Worm (Caenorhabditis elegans) whole organism, late embryonic: ENCODE measurements around the gene exc-14.

Experiments used
- C08G9.2 ChIP-seq: sonication (generic microtip); optimal IDR thresholded peaks from 2 replicates; lab custom pipeline; 2016; ENCODE audit warnings: mild to moderate bottlenecking, missing genetic modification characterization, moderate library complexity, missing compliant biosample characterization
- F13H6.1 ChIP-seq: sonication (generic microtip); optimal IDR thresholded peaks from 2 replicates; lab custom pipeline; 2016; ENCODE audit warnings: missing genetic modification characterization, missing compliant biosample characterization
- ceh-18 ChIP-seq: sonication (generic microtip); optimal IDR thresholded peaks from 2 replicates; lab custom pipeline; 2016; ENCODE audit warnings: missing genetic modification characterization, missing compliant biosample characterization
- ceh-2 ChIP-seq: sonication (generic microtip); optimal IDR thresholded peaks from 2 replicates; lab custom pipeline; 2016; ENCODE audit warnings: missing genotype, missing genetic modification characterization, missing compliant biosample characterization
- ceh-30 ChIP-seq: fragments of 150-350 bp; optimal IDR thresholded peaks from 2 replicates; lab custom pipeline; 2014; ENCODE audit warnings: missing biosample characterization, missing genetic modification characterization
- ceh-6 ChIP-seq: fragments of 200-800 bp; sonication (Bioruptor generic); optimal IDR thresholded peaks from 2 replicates; lab custom pipeline; 2018; ENCODE audit warnings: mild to moderate bottlenecking, missing genetic modification characterization, missing compliant biosample characterization
- hlh-8 ChIP-seq: sonication (generic microtip); optimal IDR thresholded peaks from 2 replicates; lab custom pipeline; 2016; ENCODE audit warnings: missing genotype, missing genetic modification characterization, missing compliant biosample characterization
- lim-6 ChIP-seq: sonication (generic microtip); optimal IDR thresholded peaks from 2 replicates; lab custom pipeline; 2016; ENCODE audit warnings: missing genetic modification characterization, missing compliant biosample characterization
- nfya-1 ChIP-seq: sonication (generic microtip); optimal IDR thresholded peaks from 2 replicates; lab custom pipeline; 2017; ENCODE audit warnings: missing genetic modification characterization, mild to moderate bottlenecking, missing compliant biosample characterization, antibody characterized with exemption, moderate library complexity
- pha-4 ChIP-seq: fragments of 150-350 bp; optimal IDR thresholded peaks from 2 replicates; lab custom pipeline; 2018; ENCODE audit warnings: missing biosample characterization, missing genetic modification reagents, missing genetic modification characterization
- pros-1 ChIP-seq: fragments of 150-350 bp; optimal IDR thresholded peaks from 2 replicates; lab custom pipeline; 2014; ENCODE audit warnings: missing biosample characterization, missing genetic modification reagents, missing genetic modification characterization
- rnt-1 ChIP-seq: sonication (generic microtip); optimal IDR thresholded peaks from 2 replicates; lab custom pipeline; 2016; ENCODE audit warnings: missing genetic modification characterization, missing compliant biosample characterization
- tbx-2 ChIP-seq: sonication (generic microtip); optimal IDR thresholded peaks from 2 replicates; lab custom pipeline; 2016; ENCODE audit warnings: missing genetic modification characterization, missing compliant biosample characterization
- unc-55 ChIP-seq: sonication (generic microtip); optimal IDR thresholded peaks from 2 replicates; lab custom pipeline; 2017; ENCODE audit warnings: missing biosample characterization, missing genetic modification reagents, missing genetic modification characterization

DNA sequence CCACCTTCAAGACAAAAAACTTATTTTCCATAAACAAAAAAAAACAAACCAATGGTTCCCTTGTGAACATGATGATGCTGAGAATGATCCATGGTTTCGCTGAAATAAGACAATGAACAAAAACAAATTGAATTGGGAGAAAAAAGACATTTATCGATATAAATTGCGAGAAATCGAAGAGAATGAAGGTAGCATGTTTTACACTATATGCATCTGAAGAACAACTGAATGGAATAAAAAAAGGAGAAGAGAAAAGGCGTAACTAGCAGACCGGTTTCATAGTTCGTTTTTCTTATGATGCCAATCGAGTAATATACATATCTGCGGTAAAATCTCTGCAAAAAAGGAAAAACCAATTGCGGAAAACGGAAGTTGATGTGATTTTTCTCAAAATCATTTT is 23.4 kb upstream of the exc-14 start, which contains the start of gene Y58A7A.1:
- TF ChIP-seq pha-4 (tag; lab: Kevin White, UChicago) (no peak), tbx-2 (tag; lab: Kevin White, UChicago) (no peak), C08G9.2 (tag; lab: Kevin White, UChicago) (no peak), ceh-30 (no peak), pros-1 (tag; lab: Kevin White, UChicago) (no peak), rnt-1 (no peak), lim-6 (tag; lab: Kevin White, UChicago) (no peak), ceh-18 (no peak), unc-55 (GFP tag; lab: Kevin White, UChicago) (no peak), nfya-1 (tag; lab: Kevin White, UChicago) (no peak), ceh-6 (GFP tag; lab: Kevin White, UChicago) (no peak), ceh-2 (tag; lab: Kevin White, UChicago) (no peak), F13H6.1 (no peak), hlh-8 (no peak)
